Worm (Caenorhabditis elegans) whole organism, L3 larva: ENCODE results near the gene cyld-1.

Source experiments
- R02D3.7 ChIP-seq: fragments of 150-350 bp; optimal IDR thresholded peaks from 2 replicates; lab custom pipeline; 2014; ENCODE audit warnings: missing biosample characterization, missing genetic modification characterization
- ZK546.5 ChIP-seq: sonication (generic microtip); optimal IDR thresholded peaks from 2 replicates; lab custom pipeline; 2017; ENCODE audit warnings: missing biosample characterization, missing genetic modification characterization
- ama-1 ChIP-seq: fragments of 150-350 bp; optimal IDR thresholded peaks from 2 replicates; lab custom pipeline; 2018
- ceh-16 ChIP-seq: sonication (generic microtip); optimal IDR thresholded peaks from 2 replicates; lab custom pipeline; 2017; ENCODE audit warnings: missing biosample characterization, missing genetic modification characterization
- ceh-28 ChIP-seq: fragments of 150-350 bp; optimal IDR thresholded peaks from 2 replicates; lab custom pipeline; 2014; ENCODE audit warnings: missing biosample characterization, missing genetic modification reagents, missing genetic modification characterization
- ceh-82 ChIP-seq: fragments of 150-350 bp; optimal IDR thresholded peaks from 2 replicates; lab custom pipeline; 2014; ENCODE audit warnings: missing biosample characterization, missing genetic modification characterization
- ceh-9 ChIP-seq: sonication (generic microtip); optimal IDR thresholded peaks from 2 replicates; lab custom pipeline; 2018; ENCODE audit warnings: missing biosample characterization, missing genetic modification characterization
- egl-27 ChIP-seq: sonication (generic microtip); optimal IDR thresholded peaks from 4 replicates; lab custom pipeline; 2017; ENCODE audit warnings: missing biosample characterization, missing genetic modification reagents, missing genetic modification characterization
- egl-5 ChIP-seq: fragments of 150-350 bp; optimal IDR thresholded peaks from 2 replicates; lab custom pipeline; 2017; ENCODE audit warnings: missing biosample characterization, missing genetic modification reagents, missing genetic modification characterization, inconsistent platforms
- elt-1 ChIP-seq: fragments of 150-350 bp; optimal IDR thresholded peaks from 2 replicates; lab custom pipeline; 2014; ENCODE audit warnings: missing biosample characterization, missing genetic modification characterization
- elt-2 ChIP-seq: sonication (generic microtip); optimal IDR thresholded peaks from 2 replicates; lab custom pipeline; 2016; ENCODE audit warnings: missing genetic modification reagents, mild to moderate bottlenecking, missing genetic modification characterization, missing compliant biosample characterization
- fkh-10 ChIP-seq: sonication (generic microtip); optimal IDR thresholded peaks from 2 replicates; lab custom pipeline; 2017; ENCODE audit warnings: missing biosample characterization, missing genetic modification reagents, missing genetic modification characterization
- fos-1 ChIP-seq: fragments of 150-350 bp; optimal IDR thresholded peaks from 2 replicates; lab custom pipeline; 2014; ENCODE audit warnings: missing biosample characterization, missing genetic modification characterization
- jun-1 ChIP-seq: fragments of 150-350 bp; optimal IDR thresholded peaks from 2 replicates; lab custom pipeline; 2014; ENCODE audit warnings: missing biosample characterization, missing genetic modification reagents, missing genetic modification characterization
- lin-15B ChIP-seq: fragments of 150-350 bp; optimal IDR thresholded peaks from 2 replicates; lab custom pipeline; 2014; ENCODE audit warnings: missing biosample characterization, missing genetic modification characterization
- lin-39 ChIP-seq: fragments of 150-350 bp; optimal IDR thresholded peaks from 2 replicates; lab custom pipeline; 2018; ENCODE audit warnings: missing biosample characterization, missing genetic modification reagents, missing genetic modification characterization
- mdl-1 ChIP-seq: fragments of 150-350 bp; optimal IDR thresholded peaks from 2 replicates; lab custom pipeline; 2014; ENCODE audit warnings: missing biosample characterization, missing genetic modification characterization
- nfya-1 ChIP-seq: sonication (generic microtip); optimal IDR thresholded peaks from 2 replicates; lab custom pipeline; 2017; ENCODE audit warnings: missing genetic modification characterization, mild to moderate bottlenecking, missing compliant biosample characterization, antibody characterized with exemption, moderate library complexity; ENCODE audit not compliant: insufficient read depth
- nhr-11 ChIP-seq: fragments of 150-350 bp; optimal IDR thresholded peaks from 2 replicates; lab custom pipeline; 2014; ENCODE audit warnings: missing biosample characterization, missing genetic modification characterization
- nhr-12 ChIP-seq: fragments of 150-350 bp; optimal IDR thresholded peaks from 2 replicates; lab custom pipeline; 2014; ENCODE audit warnings: missing biosample characterization, missing genetic modification characterization
- nhr-23 ChIP-seq: fragments of 150-350 bp; optimal IDR thresholded peaks from 2 replicates; lab custom pipeline; 2014; ENCODE audit warnings: missing biosample characterization, missing genetic modification reagents, missing genetic modification characterization
- nhr-43 ChIP-seq: sonication (generic microtip); optimal IDR thresholded peaks from 2 replicates; lab custom pipeline; 2016; ENCODE audit warnings: mild to moderate bottlenecking, missing genetic modification characterization, missing compliant biosample characterization; ENCODE audit not compliant: poor library complexity, severe bottlenecking
- nhr-77 ChIP-seq: fragments of 150-350 bp; optimal IDR thresholded peaks from 2 replicates; lab custom pipeline; 2014; ENCODE audit warnings: missing biosample characterization, missing genetic modification characterization
- pha-4 ChIP-seq: fragments of 150-350 bp; optimal IDR thresholded peaks from 2 replicates; lab custom pipeline; 2014; ENCODE audit warnings: missing biosample characterization, missing genetic modification reagents, missing genetic modification characterization
- pqm-1 ChIP-seq: fragments of 150-350 bp; optimal IDR thresholded peaks from 2 replicates; lab custom pipeline; 2017; ENCODE audit warnings: missing biosample characterization, missing genetic modification characterization, inconsistent platforms
- skn-1 ChIP-seq: fragments of 150-350 bp; optimal IDR thresholded peaks from 2 replicates; lab custom pipeline; 2014; ENCODE audit warnings: missing biosample characterization, missing genetic modification characterization
- snpc-4 ChIP-seq: fragments of 150-350 bp; optimal IDR thresholded peaks from 2 replicates; lab custom pipeline; 2014; ENCODE audit warnings: missing biosample characterization, missing genetic modification characterization
- tbx-2 ChIP-seq: sonication (generic microtip); optimal IDR thresholded peaks from 2 replicates; lab custom pipeline; 2016; ENCODE audit warnings: mild to moderate bottlenecking, missing genetic modification characterization, missing compliant biosample characterization
- ztf-11 ChIP-seq: fragments of 150-350 bp; optimal IDR thresholded peaks from 2 replicates; lab custom pipeline; 2014; ENCODE audit warnings: missing biosample characterization, missing genetic modification characterization
- ztf-4 ChIP-seq: fragments of 150-350 bp; optimal IDR thresholded peaks from 2 replicates; lab custom pipeline; 2014; ENCODE audit warnings: missing biosample characterization, missing genetic modification characterization

The cyld-1 gene

ce11 chrIII:9910608-9911479 lies at the start of gene cyld-1, which contains the start of gene F40F12.9:
cyld-1 (minus strand) TSS chrIII:9910658.
F40F12.9 (plus strand) TSS chrIII:9911328.
- TF ChIP-seq fos-1 (tag; lab: Kevin White, UChicago) (no peak), elt-2 (peak; percentile 45), nhr-11 (no peak), nhr-23 (tag; lab: Kevin White, UChicago) (no peak), nhr-43 (tag; lab: Kevin White, UChicago) (no peak), mdl-1 (no peak), ceh-16 (tag; lab: Kevin White, UChicago) (no peak), ceh-9 (no peak), skn-1 (no peak), ztf-4 (no peak), tbx-2 (tag; lab: Kevin White, UChicago) (no peak), nhr-12 (tag; lab: Kevin White, UChicago) (no peak), pha-4 (tag; lab: Kevin White, UChicago) (peak; percentile 87), lin-15B (tag; lab: Kevin White, UChicago) (no peak), ceh-82 (no peak)
- TF ChIP-seq, all 47 proteins: peak for 2

DNA sequence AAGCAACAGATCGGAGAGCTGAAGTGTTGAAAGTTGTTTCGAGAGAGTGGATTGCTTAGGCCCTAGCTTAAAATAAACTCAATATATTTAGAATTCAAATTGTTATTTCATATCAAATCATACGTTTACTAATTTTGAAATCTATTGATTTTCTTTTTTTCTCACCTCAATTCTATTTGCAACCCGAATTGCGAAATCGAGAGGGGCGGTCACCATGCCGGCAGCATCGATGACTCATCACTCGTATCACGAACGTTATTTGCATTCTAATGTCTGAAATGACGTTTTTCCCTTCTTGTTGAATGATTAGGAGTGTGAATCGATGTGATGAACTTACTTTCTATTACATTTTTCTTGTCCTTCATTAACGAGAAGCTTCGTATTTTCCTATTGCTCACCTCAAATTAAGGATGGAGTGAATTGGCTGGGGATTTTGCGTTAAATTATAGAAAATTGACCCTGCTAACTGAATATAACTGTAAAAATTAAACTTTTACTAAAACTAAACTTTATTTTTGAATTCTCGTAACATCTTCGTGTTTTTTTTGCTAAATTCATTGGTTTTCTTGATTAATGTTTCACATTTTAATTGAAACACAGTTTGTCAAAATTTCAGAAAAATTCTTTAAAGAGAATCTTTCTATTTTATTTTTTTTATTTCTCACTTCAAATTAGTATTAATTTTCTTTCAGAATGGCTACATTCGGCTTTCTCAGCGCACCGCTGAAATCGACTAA lies 46.4 kb upstream of the cyld-1 start, which contains the start of gene alx-1:
Gene alx-1, plus strand, starts transcription at position 687 of the 737 bp plus-strand sequence.
- peak; percentile 40 for TF ChIP-seq ceh-28 (tag; lab: Kevin White, UChicago)
- TF ChIP-seq lin-39 (tag; lab: Kevin White, UChicago) = no peak
- no peak for TF ChIP-seq ZK546.5 (tag; lab: Kevin White, UChicago)
- TF ChIP-seq pqm-1 (tag; lab: Kevin White, UChicago) = peak; percentile 50
- TF ChIP-seq pha-4 (tag; lab: Kevin White, UChicago) = peak; percentile 39
- no peak for TF ChIP-seq nhr-77
- peak; percentile 20 for TF ChIP-seq nfya-1 (tag; lab: Kevin White, UChicago)
- peak; percentile 62 for TF ChIP-seq fos-1 (tag; lab: Kevin White, UChicago)
- peak; percentile 3 for TF ChIP-seq snpc-4
- TF ChIP-seq jun-1 (tag; lab: Kevin White, UChicago) = peak; percentile 66
- TF ChIP-seq elt-2 = peak; percentile 52

- TF ChIP-seq egl-27 (tag; lab: Kevin White, UChicago) = no peak
- no peak for TF ChIP-seq ZK546.5 (tag; lab: Kevin White, UChicago)
- no peak for TF ChIP-seq R02D3.7
- peak; percentile 60 for TF ChIP-seq pha-4 (tag; lab: Kevin White, UChicago)
- no peak for TF ChIP-seq snpc-4
- no peak for TF ChIP-seq nhr-77
- TF ChIP-seq ama-1 (lab: Kevin White, UChicago) = no peak
- TF ChIP-seq tbx-2 (tag; lab: Kevin White, UChicago) = no peak
- TF ChIP-seq lin-15B (tag; lab: Kevin White, UChicago) = peak; percentile 17
- peak; percentile 11 for TF ChIP-seq egl-5
Observed at ce11 chrIII:9956123-9956522, 45.7 kb upstream of the cyld-1 start, which contains the start of gene mog-1. mog-1 (minus strand) TSS chrIII:9956215.

- TF ChIP-seq lin-39 (tag; lab: Kevin White, UChicago) = no peak
- peak; percentile 13 for TF ChIP-seq nhr-23 (tag; lab: Kevin White, UChicago)
Observed at ce11 chrIII:9951864-9952263, 41.4 kb upstream of the cyld-1 start, which contains the start of gene K03H1.11. K03H1.11 (minus strand) TSS chrIII:9951964.

ce11 chrIII:9950244-9950643 lies 39.8 kb upstream of the cyld-1 start, which contains the start of gene K03H1.13:
K03H1.13 (minus strand) TSS chrIII:9950344.
- TF ChIP-seq snpc-4 (no peak), lin-39 (tag; lab: Kevin White, UChicago) (no peak), ceh-28 (tag; lab: Kevin White, UChicago) (peak; percentile 42), ztf-11 (no peak), nfya-1 (tag; lab: Kevin White, UChicago) (peak; percentile 4), ceh-16 (tag; lab: Kevin White, UChicago) (no peak), elt-1 (no peak), fkh-10 (no peak), pha-4 (tag; lab: Kevin White, UChicago) (peak; percentile 6)
